Worm (Caenorhabditis elegans): Measurements from ENCODE around the gene lys-3.

- TF ChIP-seq W03F9.2 (tag; optimal IDR thresholded peaks at IDR 0.05) (no peak), him-1 (tag; optimal IDR thresholded peaks at IDR 0.05) (no peak)
Measured at ce11 chrV:10239861-10240260, 43.5 kb downstream of the lys-3 start, which contains the start of gene fipr-8.

Measured in whole organism, L4/young adult.